Worm (Caenorhabditis elegans) whole organism, young adult: Measurements from ENCODE around the gene nspc-20.

ENCODE experiments used
- B0261.1 ChIP-seq: sonication (generic microtip); optimal IDR thresholded peaks from 2 replicates; lab custom pipeline; 2016; ENCODE audit warnings: mild to moderate bottlenecking, missing genetic modification characterization, moderate library complexity, missing compliant biosample characterization
- F10E7.11 ChIP-seq: sonication (generic microtip); optimal IDR thresholded peaks from 2 replicates; lab custom pipeline; 2017; ENCODE audit warnings: mild to moderate bottlenecking, missing genetic modification characterization, moderate library complexity, missing compliant biosample characterization
- F22D6.2 ChIP-seq: sonication (generic microtip); optimal IDR thresholded peaks from 2 replicates; lab custom pipeline; 2016; ENCODE audit warnings: mild to moderate bottlenecking, missing genetic modification characterization, missing compliant biosample characterization
- K11D2.4 ChIP-seq: fragments of 200-800 bp; sonication (Bioruptor generic); IDR thresholded peaks from 2 replicates; pipeline ENCODE4 v1.3.6; 2022; ENCODE audit warnings: missing genetic modification reagents, missing genetic modification characterization, missing compliant biosample characterization
- Y95B8A.8 ChIP-seq: fragments of 200-800 bp; sonication (Bioruptor generic); IDR thresholded peaks from 2 replicates; pipeline ENCODE4 v1.3.6; 2022; ENCODE audit warnings: missing genetic modification reagents, missing genetic modification characterization, missing compliant biosample characterization
- ama-1 ChIP-seq, 3 experiments: fragments of 150-350 bp in 1 of 3; sonication (generic microtip) in 2 of 3; optimal IDR thresholded peaks; 2 replicates each; lab custom pipeline; 2014 to 2018; ENCODE audit warnings: missing biosample characterization in 2 of 3, missing genetic modification characterization in 2 of 3, missing genetic modification reagents in 2 of 3
- aptf-3 ChIP-seq: fragments of 200-800 bp; sonication (Bioruptor generic); IDR thresholded peaks from 2 replicates; pipeline ENCODE4 v1.3.6; 2022; ENCODE audit warnings: missing genetic modification characterization, missing compliant biosample characterization
- attf-6 ChIP-seq: fragments of 200-800 bp; sonication (Bioruptor generic); IDR thresholded peaks from 2 replicates; pipeline ENCODE4 v1.3.6; 2022; ENCODE audit warnings: missing genetic modification reagents, missing genetic modification characterization, missing compliant biosample characterization
- dpl-1 ChIP-seq: fragments of 150-350 bp; optimal IDR thresholded peaks from 2 replicates; lab custom pipeline; 2014; ENCODE audit warnings: missing biosample characterization, missing genetic modification reagents, missing genetic modification characterization
- ets-4 ChIP-seq: fragments of 200-800 bp; sonication (Bioruptor generic); optimal IDR thresholded peaks from 2 replicates; lab custom pipeline; 2018; ENCODE audit warnings: mild to moderate bottlenecking, missing genetic modification characterization, missing compliant biosample characterization
- lir-1 ChIP-seq: fragments of 200-800 bp; sonication (Bioruptor generic); conservative IDR thresholded peaks from 2 replicates; pipeline ENCODE4 v1.3.6; 2022; ENCODE audit warnings: missing genetic modification reagents, missing genetic modification characterization, missing compliant biosample characterization
- mxl-1 ChIP-seq: sonication (generic microtip); optimal IDR thresholded peaks from 2 replicates; lab custom pipeline; 2016; ENCODE audit warnings: missing genetic modification characterization, missing compliant biosample characterization

ce11 chrX:14561416-14561973 is 31.5 kb upstream of the nspc-20 start:
- TF ChIP-seq attf-6 = no peak
- no peak for TF ChIP-seq ama-1 (optimal IDR thresholded peaks at IDR 0.05; lab: Kevin White, UChicago)
- TF ChIP-seq ama-1 (GFP tag; optimal IDR thresholded peaks at IDR 0.05; lab: Kevin White, UChicago) = no peak
- TF ChIP-seq F10E7.11 (tag; lab: Kevin White, UChicago) = no peak
- TF ChIP-seq dpl-1 = no peak
- no peak for TF ChIP-seq ets-4 (GFP tag; lab: Kevin White, UChicago)
- no peak for TF ChIP-seq B0261.1 (tag; lab: Kevin White, UChicago)
- TF ChIP-seq mxl-1 (tag; lab: Kevin White, UChicago) = no peak
- no peak for TF ChIP-seq F22D6.2 (tag; lab: Kevin White, UChicago)
- TF ChIP-seq Y95B8A.8 (GFP tag; lab: Robert Waterston, UW) = no peak
- no peak for TF ChIP-seq aptf-3 (GFP tag; lab: Robert Waterston, UW)
- TF ChIP-seq K11D2.4 = 0 out of 2 replicates have a peak, but pooled peaks have one; percentile 61
- TF ChIP-seq lir-1 (GFP tag; lab: Robert Waterston, UW) = no peak
